Worm (Caenorhabditis elegans): ENCODE measurements around the gene F18E9.7.

F18E9.7 gene

DNA sequence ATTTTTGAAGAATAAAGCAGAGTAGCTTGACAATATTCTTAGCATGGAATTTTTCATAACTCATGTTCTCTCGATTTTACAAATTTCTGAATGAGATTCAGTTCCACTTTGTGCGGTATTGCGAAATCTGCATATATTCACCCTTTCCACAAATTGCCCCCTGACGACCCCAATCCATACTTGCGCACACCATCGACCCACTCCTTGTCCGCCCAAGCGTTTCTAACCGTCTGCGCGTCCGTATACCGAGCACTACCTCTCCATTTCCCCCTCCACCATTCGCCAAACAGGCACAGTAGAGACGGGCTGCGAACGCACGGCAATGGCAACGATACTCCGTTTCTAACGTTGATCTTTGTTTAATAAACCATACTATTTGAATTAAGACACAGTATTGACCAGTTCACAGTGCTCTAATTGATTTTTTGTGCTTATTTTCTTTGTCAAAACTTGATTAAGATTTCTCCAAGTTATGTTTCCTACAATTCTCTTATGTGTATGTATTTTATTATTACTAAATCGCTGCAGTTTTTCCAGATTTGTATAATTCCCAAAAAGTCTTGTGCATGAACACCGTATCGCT, 40.8 kb downstream of the F18E9.7 start, which contains the start of gene utx-1 (continued):
- no peak for TF ChIP-seq ahr-1 (tag; optimal IDR thresholded peaks at IDR 0.05)
- TF ChIP-seq ztf-16 (tag; optimal IDR thresholded peaks at IDR 0.05): peak; percentile 19
- peak; percentile 57 for TF ChIP-seq hlh-6 (tag; optimal IDR thresholded peaks at IDR 0.05)
- peak; percentile 35 for TF ChIP-seq ceh-2 (tag; optimal IDR thresholded peaks at IDR 0.05)
- no peak for TF ChIP-seq tbx-7 (tag; optimal IDR thresholded peaks at IDR 0.05)
- no peak for TF ChIP-seq eyg-1 (tag; optimal IDR thresholded peaks at IDR 0.05)
- peak; percentile 44 for TF ChIP-seq ceh-34 (tag; optimal IDR thresholded peaks at IDR 0.05)
- no peak for TF ChIP-seq ceh-6 (GFP tag; optimal IDR thresholded peaks at IDR 0.05)
- TF ChIP-seq sox-2 (GFP tag; IDR thresholded peaks at IDR 0.05): no peak
- no peak for TF ChIP-seq ceh-19 (GFP tag; optimal IDR thresholded peaks at IDR 0.05)
- TF ChIP-seq odd-2 (tag; optimal IDR thresholded peaks at IDR 0.05): no peak
- no peak for TF ChIP-seq C08G9.2 (tag; optimal IDR thresholded peaks at IDR 0.05)
- TF ChIP-seq ceh-48 (tag; optimal IDR thresholded peaks at IDR 0.05): peak; percentile 39
- no peak for TF ChIP-seq ceh-18 (tag; optimal IDR thresholded peaks at IDR 0.05)
- TF ChIP-seq unc-42 (tag; optimal IDR thresholded peaks at IDR 0.05): peak; percentile 42
- TF ChIP-seq ceh-31 (tag; optimal IDR thresholded peaks at IDR 0.05): peak; percentile 80
- no peak for TF ChIP-seq ceh-30 (tag; optimal IDR thresholded peaks at IDR 0.05)
- no peak for TF ChIP-seq ceh-9 (tag; optimal IDR thresholded peaks at IDR 0.05)
- TF ChIP-seq unc-86 (tag; optimal IDR thresholded peaks at IDR 0.05): no peak
- peak; percentile 13 for TF ChIP-seq elt-2 (tag; optimal IDR thresholded peaks at IDR 0.05)
- TF ChIP-seq T23F11.4 (GFP tag; optimal IDR thresholded peaks at IDR 0.05): no peak
- no peak for TF ChIP-seq syd-9 (tag; optimal IDR thresholded peaks at IDR 0.05)
- no peak for TF ChIP-seq pat-9 (tag; optimal IDR thresholded peaks at IDR 0.05)
- no peak for TF ChIP-seq pha-2 (tag; optimal IDR thresholded peaks at IDR 0.05)
- no peak for TF ChIP-seq ceh-22 (tag; optimal IDR thresholded peaks at IDR 0.05)
- no peak for TF ChIP-seq C38D4.7 (GFP tag; optimal IDR thresholded peaks at IDR 0.05)
- TF ChIP-seq hlh-30 (tag; optimal IDR thresholded peaks at IDR 0.05; ENCODE audit: insufficient read depth): peak; percentile 35
- TF ChIP-seq nfya-1 (tag; optimal IDR thresholded peaks at IDR 0.05): peak; percentile 62
- TF ChIP-seq pros-1 (tag; optimal IDR thresholded peaks at IDR 0.05): no peak
- TF ChIP-seq unc-55 (GFP tag; optimal IDR thresholded peaks at IDR 0.05): peak; percentile 24
- no peak for TF ChIP-seq unc-3 (GFP tag; conservative IDR thresholded peaks at IDR 0.05)
- no peak for TF ChIP-seq unc-3 (tag; optimal IDR thresholded peaks at IDR 0.05)
- TF ChIP-seq hlh-13 (GFP tag; optimal IDR thresholded peaks at IDR 0.05): no peak
- TF ChIP-seq hlh-15 (tag; optimal IDR thresholded peaks at IDR 0.05): no peak
- TF ChIP-seq lim-6 (tag; optimal IDR thresholded peaks at IDR 0.05): no peak
- TF ChIP-seq ets-4 (tag; optimal IDR thresholded peaks at IDR 0.05): no peak

DNA sequence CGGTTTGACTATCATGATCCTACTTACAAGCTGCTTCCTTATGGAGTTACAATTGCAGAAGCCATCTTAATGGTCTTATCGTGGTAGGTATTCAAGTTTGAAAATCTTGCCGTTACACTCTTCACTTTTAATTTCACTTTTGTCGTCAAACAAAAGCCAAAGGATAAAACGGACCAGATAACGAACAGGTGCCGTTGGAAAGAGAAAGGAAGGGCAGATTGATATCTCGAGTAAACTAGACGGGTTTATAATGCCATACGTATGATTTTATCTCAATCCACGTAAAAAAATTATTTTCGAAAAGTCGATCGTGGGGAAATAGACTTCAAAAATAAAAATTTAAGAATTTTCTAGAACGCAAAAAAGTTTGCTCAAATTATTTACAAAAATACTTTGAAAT, 43.5 kb downstream of the F18E9.7 start:
- TF ChIP-seq ceh-24 (tag; optimal IDR thresholded peaks at IDR 0.05): no peak
- TF ChIP-seq npax-4 (tag; optimal IDR thresholded peaks at IDR 0.05): no peak
- TF ChIP-seq hlh-13 (GFP tag; optimal IDR thresholded peaks at IDR 0.05): no peak
- no peak for TF ChIP-seq ceh-2 (tag; optimal IDR thresholded peaks at IDR 0.05)
- no peak for TF ChIP-seq gmeb-2 (tag; optimal IDR thresholded peaks at IDR 0.05)
- no peak for TF ChIP-seq pax-1 (tag; optimal IDR thresholded peaks at IDR 0.05)
- TF ChIP-seq hlh-6 (tag; optimal IDR thresholded peaks at IDR 0.05): no peak
- TF ChIP-seq nfya-1 (tag; optimal IDR thresholded peaks at IDR 0.05): no peak
